Worm (Caenorhabditis elegans): ENCODE results near the gene git-1.
A peak's percentile ranks its signal among the peaks of the same experiment; 100 is the strongest.

git-1 gene

ce11 chrX:10559203-10559602, 34.5 kb downstream of the git-1 start, which contains the start of gene F59F5.7:
TSS of gene F59F5.7 (plus strand) at chrX:10559503.
- TF ChIP-seq unc-62 (GFP tag; optimal IDR thresholded peaks at IDR 0.05) (no peak), hlh-1 (tag; optimal IDR thresholded peaks at IDR 0.05) (no peak), elt-1 (tag; optimal IDR thresholded peaks at IDR 0.05; ENCODE audit: borderline replicate concordance, insufficient read depth) (no peak), elt-3 (tag; optimal IDR thresholded peaks at IDR 0.05) (no peak), zip-8 (tag; optimal IDR thresholded peaks at IDR 0.05) (no peak), tbx-8 (GFP tag; optimal IDR thresholded peaks at IDR 0.05) (no peak), unc-39 (tag; optimal IDR thresholded peaks at IDR 0.05) (no peak), ceh-83 (GFP tag; optimal IDR thresholded peaks at IDR 0.05) (no peak), sem-2 (GFP tag; optimal IDR thresholded peaks at IDR 0.05) (no peak), blmp-1 (tag; optimal IDR thresholded peaks at IDR 0.05) (no peak), nhr-2 (tag; optimal IDR thresholded peaks at IDR 0.05) (no peak), mls-2 (tag; optimal IDR thresholded peaks at IDR 0.05) (no peak)

- TF ChIP-seq ces-1 (GFP tag; optimal IDR thresholded peaks at IDR 0.05) (peak; percentile 83), ztf-11 (tag; optimal IDR thresholded peaks at IDR 0.05) (no peak), unc-120 (tag; optimal IDR thresholded peaks at IDR 0.05; ENCODE audit: poor library complexity, severe bottlenecking) (no peak), elt-1 (tag; optimal IDR thresholded peaks at IDR 0.05; ENCODE audit: borderline replicate concordance, insufficient read depth) (no peak), snpc-4 (tag; optimal IDR thresholded peaks at IDR 0.05) (no peak)
Measured at ce11 chrX:10566775-10567174, 42.1 kb downstream of the git-1 start.

ce11 chrX:10568385-10569149, 43.9 kb downstream of the git-1 start:
- TF ChIP-seq lin-32 (GFP tag; optimal IDR thresholded peaks at IDR 0.05) (peak; percentile 25), tbx-8 (GFP tag; optimal IDR thresholded peaks at IDR 0.05) (peak; percentile 15), drap-1 (GFP tag; optimal IDR thresholded peaks at IDR 0.05) (peak; percentile 66), cnd-1 (tag; optimal IDR thresholded peaks at IDR 0.05) (peak; percentile 70), bed-3 (GFP tag; optimal IDR thresholded peaks at IDR 0.05) (no peak), nhr-12 (tag; optimal IDR thresholded peaks at IDR 0.05) (no peak), lsy-2 (tag; optimal IDR thresholded peaks at IDR 0.05) (peak; percentile 54), pha-4 (tag; optimal IDR thresholded peaks at IDR 0.05) (peak; percentile 70), nhr-237 (tag; optimal IDR thresholded peaks at IDR 0.05) (peak; percentile 90), blmp-1 (tag; optimal IDR thresholded peaks at IDR 0.05) (peak; percentile 33), ces-1 (GFP tag; optimal IDR thresholded peaks at IDR 0.05) (peak; percentile 93), unc-62 (GFP tag; optimal IDR thresholded peaks at IDR 0.05) (peak; percentile 54), ceh-83 (GFP tag; optimal IDR thresholded peaks at IDR 0.05) (peak; percentile 61), M03D4.4 (tag; optimal IDR thresholded peaks at IDR 0.05) (peak; percentile 77), nhr-76 (tag; optimal IDR thresholded peaks at IDR 0.05) (peak; percentile 46), mab-5 (tag; optimal IDR thresholded peaks at IDR 0.05) (peak; percentile 58), ztf-11 (tag; optimal IDR thresholded peaks at IDR 0.05) (peak; percentile 78), lin-13 (tag; optimal IDR thresholded peaks at IDR 0.05) (peak; percentile 65), unc-120 (tag; optimal IDR thresholded peaks at IDR 0.05; ENCODE audit: poor library complexity, severe bottlenecking) (peak; percentile 93), mls-2 (tag; optimal IDR thresholded peaks at IDR 0.05) (peak; percentile 86), ham-2 (GFP tag; optimal IDR thresholded peaks at IDR 0.05) (peak; percentile 100), ceh-39 (tag; optimal IDR thresholded peaks at IDR 0.05) (peak; percentile 78), elt-3 (tag; optimal IDR thresholded peaks at IDR 0.05) (no peak), elt-1 (tag; optimal IDR thresholded peaks at IDR 0.05; ENCODE audit: borderline replicate concordance, insufficient read depth) (peak; percentile 9), sem-2 (GFP tag; optimal IDR thresholded peaks at IDR 0.05) (peak; percentile 25), nhr-2 (tag; optimal IDR thresholded peaks at IDR 0.05) (peak; percentile 77), flh-1 (GFP tag; optimal IDR thresholded peaks at IDR 0.05) (peak; percentile 31), sptf-1 (tag; optimal IDR thresholded peaks at IDR 0.05) (peak; percentile 79), snpc-4 (tag; optimal IDR thresholded peaks at IDR 0.05) (no peak), unc-39 (tag; optimal IDR thresholded peaks at IDR 0.05) (peak; percentile 30), mep-1 (tag; optimal IDR thresholded peaks at IDR 0.05) (peak; percentile 95), zip-8 (tag; optimal IDR thresholded peaks at IDR 0.05) (peak; percentile 26), ceh-43 (GFP tag; optimal IDR thresholded peaks at IDR 0.05) (no peak), hlh-1 (tag; optimal IDR thresholded peaks at IDR 0.05) (peak; percentile 80), nhr-28 (tag; optimal IDR thresholded peaks at IDR 0.05) (no peak)
